Fruit fly (Drosophila melanogaster) whole organism, embryonic: ENCODE measurements around the gene HDAC4.

Experiments
- Adf1 ChIP-seq: fragments of 200-800 bp; sonication (Bioruptor generic); IDR thresholded peaks from 2 replicates; pipeline ENCODE4 v1.3.6; 2022; ENCODE audit warnings: missing biosample characterization, missing genetic modification characterization
- CG10147 ChIP-seq: fragments of 200-800 bp; sonication (Bioruptor generic); optimal IDR thresholded peaks from 2 replicates; lab custom pipeline; 2019; ENCODE audit warnings: missing biosample characterization, mild to moderate bottlenecking, missing genetic modification characterization, moderate library complexity
- CG10321 ChIP-seq: fragments of 200-800 bp; sonication (Bioruptor generic); IDR thresholded peaks from 2 replicates; pipeline ENCODE4 v1.3.6; 2022; ENCODE audit warnings: missing biosample characterization, missing genetic modification characterization
- CG10979 ChIP-seq: fragments of 200-800 bp; sonication (Bioruptor generic); optimal IDR thresholded peaks from 2 replicates; lab custom pipeline; 2018; ENCODE audit warnings: missing biosample characterization, mild to moderate bottlenecking, missing genetic modification characterization, moderate library complexity
- CG11247 ChIP-seq: fragments of 200-800 bp; sonication (Bioruptor generic); IDR thresholded peaks from 2 replicates; pipeline ENCODE4 v1.3.6; 2022; ENCODE audit warnings: missing biosample characterization, missing genetic modification characterization
- CG11695 ChIP-seq: fragments of 200-800 bp; sonication (Bioruptor generic); IDR thresholded peaks from 3 replicates; pipeline ENCODE4 v1.3.6; 2022; ENCODE audit warnings: missing biosample characterization, missing genetic modification characterization
- CG1233 ChIP-seq: fragments of 200-800 bp; sonication (Bioruptor generic); optimal IDR thresholded peaks from 4 replicates; lab custom pipeline; 2018; ENCODE audit warnings: missing biosample characterization, mild to moderate bottlenecking, missing genetic modification characterization
- CG12769 ChIP-seq: fragments of 200-800 bp; sonication (Bioruptor generic); optimal IDR thresholded peaks from 2 replicates; lab custom pipeline; 2019; ENCODE audit warnings: missing biosample characterization, mild to moderate bottlenecking, missing genetic modification characterization, moderate library complexity
- CG13296 ChIP-seq: fragments of 200-800 bp; sonication (Bioruptor generic); optimal IDR thresholded peaks from 3 replicates; lab custom pipeline; 2018; ENCODE audit warnings: missing biosample characterization, mild to moderate bottlenecking, missing genetic modification characterization
- CG13624 ChIP-seq: fragments of 200-800 bp; sonication (Bioruptor generic); optimal IDR thresholded peaks from 2 replicates; lab custom pipeline; 2016; ENCODE audit warnings: missing biosample characterization, missing genetic modification characterization
- CG15073 ChIP-seq: fragments of 200-800 bp; sonication (Bioruptor generic); optimal IDR thresholded peaks from 2 replicates; lab custom pipeline; 2016; ENCODE audit warnings: missing biosample characterization, missing genetic modification characterization
- CG15479 ChIP-seq: fragments of 200-800 bp; sonication (Bioruptor generic); optimal IDR thresholded peaks from 3 replicates; lab custom pipeline; 2019; ENCODE audit warnings: missing biosample characterization, mild to moderate bottlenecking, missing genetic modification characterization, moderate library complexity
- CG1602 ChIP-seq: fragments of 200-800 bp; sonication (Bioruptor generic); optimal IDR thresholded peaks from 3 replicates; lab custom pipeline; 2016; ENCODE audit warnings: missing biosample characterization, missing genetic modification characterization
- CG17829 ChIP-seq: fragments of 200-800 bp; optimal IDR thresholded peaks from 2 replicates; lab custom pipeline; 2019; ENCODE audit warnings: missing biosample characterization, mild to moderate bottlenecking, missing genetic modification characterization, moderate library complexity
- CG1792 ChIP-seq: fragments of 200-800 bp; sonication (Bioruptor generic); optimal IDR thresholded peaks from 2 replicates; lab custom pipeline; 2016; ENCODE audit warnings: missing biosample characterization, missing genetic modification characterization
- CG18599 ChIP-seq: fragments of 200-800 bp; sonication (Bioruptor generic); optimal IDR thresholded peaks from 3 replicates; lab custom pipeline; 2017; ENCODE audit warnings: missing biosample characterization, missing genetic modification characterization, mild to moderate bottlenecking, moderate library complexity, missing genetic modification reagents
- CG2199 ChIP-seq: fragments of 200-800 bp; sonication (Bioruptor generic); IDR thresholded peaks from 3 replicates; pipeline ENCODE4 v1.3.6; 2022; ENCODE audit warnings: missing biosample characterization, missing genetic modification characterization
- CG31388 ChIP-seq: fragments of 200-800 bp; sonication (Bioruptor generic); optimal IDR thresholded peaks from 2 replicates; lab custom pipeline; 2016; ENCODE audit warnings: missing biosample characterization, missing genetic modification characterization
- CG34422 ChIP-seq: fragments of 200-800 bp; sonication (Bioruptor generic); IDR thresholded peaks from 3 replicates; pipeline ENCODE4 v1.3.6; 2022; ENCODE audit warnings: missing biosample characterization, missing genetic modification characterization
- CG6689 ChIP-seq: fragments of 200-800 bp; sonication (Bioruptor generic); IDR thresholded peaks from 2 replicates; pipeline ENCODE4 v1.3.6; 2022; ENCODE audit warnings: missing biosample characterization, missing genetic modification characterization
- CG8359 ChIP-seq: fragments of 200-800 bp; sonication (Bioruptor generic); optimal IDR thresholded peaks from 2 replicates; lab custom pipeline; 2017; ENCODE audit warnings: missing biosample characterization, mild to moderate bottlenecking, missing genetic modification characterization, borderline replicate concordance
- CG8388 ChIP-seq: fragments of 200-800 bp; sonication (Bioruptor generic); optimal IDR thresholded peaks from 2 replicates; lab custom pipeline; 2019; ENCODE audit warnings: missing biosample characterization, mild to moderate bottlenecking, missing genetic modification characterization, moderate library complexity
- CG8944 ChIP-seq: fragments of 200-800 bp; sonication (Bioruptor generic); optimal IDR thresholded peaks from 3 replicates; lab custom pipeline; 2016; ENCODE audit warnings: missing biosample characterization, missing genetic modification characterization
- CG9876 ChIP-seq: fragments of 200-800 bp; sonication (Bioruptor generic); optimal IDR thresholded peaks from 2 replicates; lab custom pipeline; 2016; ENCODE audit warnings: missing biosample characterization, missing genetic modification characterization
- Deaf1 ChIP-seq: fragments of 200-800 bp; optimal IDR thresholded peaks from 3 replicates; lab custom pipeline; 2019; ENCODE audit warnings: missing biosample characterization, mild to moderate bottlenecking, missing genetic modification characterization, moderate library complexity
- Dip2 ChIP-seq: fragments of 200-800 bp; sonication (Bioruptor generic); IDR thresholded peaks from 2 replicates; pipeline ENCODE4 v1.3.6; 2022; ENCODE audit warnings: missing biosample characterization, missing genetic modification characterization
- GATAe ChIP-seq: fragments of 200-800 bp; sonication (Bioruptor generic); conservative IDR thresholded peaks from 2 replicates; pipeline ENCODE4 v1.3.6; 2022; ENCODE audit warnings: missing biosample characterization, missing genetic modification characterization
- Jarid2 ChIP-seq: fragments of 200-800 bp; sonication (Bioruptor generic); optimal IDR thresholded peaks from 3 replicates; lab custom pipeline; 2017; ENCODE audit warnings: mild to moderate bottlenecking, missing biosample characterization, missing genetic modification reagents, missing genetic modification characterization
- MBD-R2 ChIP-seq: fragments of 200-800 bp; sonication (Bioruptor generic); IDR thresholded peaks from 2 replicates; pipeline ENCODE4 v1.3.6; 2022; ENCODE audit warnings: missing biosample characterization, missing genetic modification characterization
- Max ChIP-seq: fragments of 200-800 bp; sonication (Bioruptor generic); optimal IDR thresholded peaks from 2 replicates; lab custom pipeline; 2016; ENCODE audit warnings: missing biosample characterization, mild to moderate bottlenecking, missing genetic modification characterization
- NK7.1 ChIP-seq: fragments of 200-800 bp; sonication (Bioruptor generic); optimal IDR thresholded peaks from 3 replicates; lab custom pipeline; 2016; ENCODE audit warnings: missing biosample characterization, missing genetic modification characterization
- az2 ChIP-seq: fragments of 200-800 bp; sonication (Bioruptor generic); optimal IDR thresholded peaks from 3 replicates; lab custom pipeline; 2016; ENCODE audit warnings: missing biosample characterization, missing genetic modification characterization
- cad ChIP-seq: fragments of >200 bp; optimal IDR thresholded peaks from 2 replicates; lab custom pipeline; 2017; ENCODE audit warnings: missing biosample characterization, missing genetic modification characterization
- cas ChIP-seq: fragments of 200-800 bp; sonication (Bioruptor generic); IDR thresholded peaks from 2 replicates; pipeline ENCODE4 v1.3.6; 2022; ENCODE audit warnings: missing biosample characterization, missing genetic modification characterization
- chm ChIP-seq: fragments of 200-800 bp; sonication (Bioruptor generic); IDR thresholded peaks from 2 replicates; pipeline ENCODE4 v1.3.6; 2022; ENCODE audit warnings: missing biosample characterization, missing genetic modification characterization
- gsb-n ChIP-seq: fragments of 200-800 bp; sonication (Bioruptor generic); optimal IDR thresholded peaks from 3 replicates; lab custom pipeline; 2018; ENCODE audit warnings: missing biosample characterization, mild to moderate bottlenecking, missing genetic modification characterization
- hbn ChIP-seq: fragments of 200-800 bp; sonication (Bioruptor generic); IDR thresholded peaks from 2 replicates; pipeline ENCODE4 v1.3.6; 2022; ENCODE audit warnings: missing biosample characterization, missing genetic modification characterization; ENCODE audit not compliant: partially characterized antibody
- insv ChIP-seq, 2 experiments: fragments of 200-800 bp; sonication (Bioruptor generic); optimal IDR thresholded peaks; 3 replicates each; lab custom pipeline; 2016 to 2018; ENCODE audit warnings: missing biosample characterization in 2 of 2, missing genetic modification characterization in 2 of 2
- kah ChIP-seq: fragments of 200-800 bp; sonication (Bioruptor generic); optimal IDR thresholded peaks from 2 replicates; lab custom pipeline; 2018; ENCODE audit warnings: missing biosample characterization, mild to moderate bottlenecking, missing genetic modification characterization
- klu ChIP-seq: fragments of 200-800 bp; sonication (Bioruptor generic); IDR thresholded peaks from 2 replicates; pipeline ENCODE4 v1.3.6; 2022; ENCODE audit warnings: missing biosample characterization, missing genetic modification characterization
- lbe ChIP-seq: fragments of 200-800 bp; sonication (Bioruptor generic); optimal IDR thresholded peaks from 2 replicates; lab custom pipeline; 2016; ENCODE audit warnings: missing biosample characterization, mild to moderate bottlenecking, missing genetic modification characterization
- nmo ChIP-seq: fragments of 200-800 bp; sonication (Bioruptor generic); optimal IDR thresholded peaks from 2 replicates; lab custom pipeline; 2018; ENCODE audit warnings: missing biosample characterization, mild to moderate bottlenecking, missing genetic modification characterization, moderate library complexity
- otp ChIP-seq: fragments of 200-800 bp; sonication (Bioruptor generic); IDR thresholded peaks from 3 replicates; pipeline ENCODE4, ENCODE4 v1.3.6; 2022; ENCODE audit warnings: missing biosample characterization, missing genetic modification characterization
- peb ChIP-seq: fragments of 200-800 bp; sonication (Bioruptor generic); IDR thresholded peaks from 2 replicates; pipeline ENCODE4 v1.3.6; 2022; ENCODE audit warnings: missing biosample characterization, missing genetic modification characterization
- pfk ChIP-seq: fragments of 200-800 bp; sonication (Bioruptor generic); optimal IDR thresholded peaks from 2 replicates; lab custom pipeline; 2018; ENCODE audit warnings: missing biosample characterization, mild to moderate bottlenecking, missing genetic modification characterization, moderate library complexity
- pnt ChIP-seq: fragments of 200-800 bp; sonication (Bioruptor generic); optimal IDR thresholded peaks from 3 replicates; lab custom pipeline; 2016; ENCODE audit warnings: missing biosample characterization, missing genetic modification characterization
- pzg ChIP-seq: fragments of 200-800 bp; sonication (Bioruptor generic); optimal IDR thresholded peaks from 3 replicates; lab custom pipeline; 2018; ENCODE audit warnings: missing biosample characterization, mild to moderate bottlenecking, missing genetic modification characterization, moderate library complexity
- sima ChIP-seq: fragments of 200-800 bp; sonication (Bioruptor generic); optimal IDR thresholded peaks from 2 replicates; lab custom pipeline; 2016; ENCODE audit warnings: missing biosample characterization, missing genetic modification characterization
- ssp ChIP-seq: fragments of 200-800 bp; sonication (Bioruptor generic); IDR thresholded peaks from 2 replicates; pipeline ENCODE4 v1.3.6; 2022; ENCODE audit warnings: missing biosample characterization, missing genetic modification characterization
- yki ChIP-seq: fragments of >200 bp; optimal IDR thresholded peaks from 3 replicates; lab custom pipeline; 2018
- z ChIP-seq: fragments of 200-800 bp; sonication (Bioruptor generic); IDR thresholded peaks from 3 replicates; pipeline ENCODE4 v1.3.6; 2022; ENCODE audit warnings: missing biosample characterization, missing genetic modification characterization

HDAC4 gene

DNA sequence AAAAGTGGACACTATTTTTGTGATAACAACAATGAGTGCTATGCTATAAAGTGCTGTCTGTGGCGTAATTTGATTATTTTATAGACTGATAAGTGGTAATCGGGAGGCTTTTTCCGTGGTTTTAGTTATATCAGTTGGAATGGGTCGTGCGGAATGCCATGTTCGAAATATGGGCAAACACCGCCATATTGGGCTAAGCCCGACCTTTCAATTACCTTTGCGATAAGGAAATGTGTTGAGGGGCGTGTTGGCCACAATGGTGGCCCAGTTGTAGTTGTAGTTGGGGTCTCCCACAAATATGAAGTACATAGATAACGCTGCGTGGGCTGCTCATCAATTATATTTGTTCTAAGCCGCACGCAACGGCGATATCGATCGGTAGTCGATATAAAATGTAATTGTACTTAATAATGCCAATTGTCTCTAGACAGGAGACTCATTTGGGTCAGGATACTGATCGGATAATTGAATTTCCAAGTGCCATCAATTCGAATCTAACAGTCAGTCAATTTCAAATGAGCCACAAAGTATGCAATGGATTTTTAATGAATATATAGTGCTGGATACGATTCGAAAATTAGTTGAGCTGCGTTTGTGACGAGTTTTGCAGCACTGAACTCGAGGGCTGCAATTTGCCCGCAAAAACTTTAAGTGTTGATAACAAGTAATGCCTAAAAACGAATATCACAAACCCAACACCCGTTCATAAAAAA, 49.2 kb upstream of the HDAC4 start (continued):
- TF ChIP-seq sima (GFP tag; lab: Kevin White, UChicago), result no peak
- TF ChIP-seq CG8388 (GFP tag; lab: Kevin White, UChicago), result no peak
- peak; percentile 27; the same call in 1 of the 2 replicates for TF ChIP-seq chm (GFP tag; lab: Robert Waterston, UW)
- no peak for TF ChIP-seq Adf1 (GFP tag; lab: Robert Waterston, UW)
- TF ChIP-seq CG2199 (GFP tag; lab: Robert Waterston, UW), result no peak
- no peak for TF ChIP-seq CG15073 (GFP tag; lab: Kevin White, UChicago)
- no peak for TF ChIP-seq CG1602
- TF ChIP-seq Max (GFP tag; lab: Kevin White, UChicago), result peak; percentile 29
- no peak for TF ChIP-seq CG11695 (GFP tag; lab: Robert Waterston, UW)
- no peak for TF ChIP-seq kah (GFP tag; lab: Kevin White, UChicago)
- TF ChIP-seq MBD-R2 (GFP tag; lab: Robert Waterston, UW), result no peak; the same call in 1 of the 2 replicates
- no peak for TF ChIP-seq yki (lab: Kevin White, UChicago)
- no peak for TF ChIP-seq pfk
- TF ChIP-seq Deaf1 (tag; lab: Kevin White, UChicago), result no peak
- TF ChIP-seq CG18599 (GFP tag; lab: Kevin White, UChicago), result peak; percentile 36
- no peak for TF ChIP-seq hbn
- no peak for TF ChIP-seq cad
- peak; percentile 30 for TF ChIP-seq CG8944 (GFP tag; lab: Kevin White, UChicago)
- peak; percentile 5 for TF ChIP-seq CG10979 (tag; lab: Kevin White, UChicago)
- TF ChIP-seq CG15479 (GFP tag; lab: Kevin White, UChicago), result no peak
- TF ChIP-seq ssp (GFP tag; lab: Robert Waterston, UW), result no peak
- peak; percentile 9; the same call in 1 of the 2 replicates for TF ChIP-seq GATAe (GFP tag; lab: Robert Waterston, UW)
- TF ChIP-seq az2, result no peak
- TF ChIP-seq CG17829, result peak; percentile 15
- no peak for TF ChIP-seq Jarid2
- no peak for TF ChIP-seq CG10321 (GFP tag; lab: Robert Waterston, UW)
- TF ChIP-seq Dip2 (GFP tag; lab: Robert Waterston, UW), result no peak
- no peak for TF ChIP-seq peb (GFP tag; lab: Robert Waterston, UW)
- TF ChIP-seq lbe (GFP tag; lab: Kevin White, UChicago), result peak; percentile 53
- no peak for TF ChIP-seq CG13296 (GFP tag; lab: Kevin White, UChicago)
- peak; percentile 59 for TF ChIP-seq CG12769 (tag; lab: Kevin White, UChicago)
- no peak for TF ChIP-seq CG1233 (GFP tag; lab: Kevin White, UChicago)
- TF ChIP-seq pzg, result peak; percentile 81
- TF ChIP-seq CG13624, result peak; percentile 62
- no peak for TF ChIP-seq otp (GFP tag; lab: Robert Waterston, UW)
- no peak for TF ChIP-seq CG10147 (GFP tag; lab: Kevin White, UChicago)
- TF ChIP-seq pnt (GFP tag; lab: Kevin White, UChicago), result no peak
- peak in 1 of 2 experiments; percentile 4 for TF ChIP-seq insv (GFP tag; optimal IDR thresholded peaks at IDR 0.05; lab: Kevin White, UChicago)
- no peak for TF ChIP-seq cas (GFP tag; lab: Robert Waterston, UW)
- TF ChIP-seq z (GFP tag; lab: Robert Waterston, UW), result no peak
- no peak for TF ChIP-seq CG8359 (GFP tag; lab: Kevin White, UChicago)
- no peak for TF ChIP-seq CG34422
- no peak for TF ChIP-seq CG1792
- TF ChIP-seq NK7.1 (GFP tag; lab: Kevin White, UChicago), result no peak
- no peak for TF ChIP-seq CG9876 (GFP tag; lab: Kevin White, UChicago)
- no peak for TF ChIP-seq CG6689 (GFP tag; lab: Robert Waterston, UW)
- TF ChIP-seq nmo, result peak; percentile 2
- no peak for TF ChIP-seq klu (GFP tag; lab: Robert Waterston, UW)
- no peak for TF ChIP-seq gsb-n (tag; lab: Kevin White, UChicago)
- no peak for TF ChIP-seq CG31388 (GFP tag; lab: Kevin White, UChicago)
- TF ChIP-seq CG11247 (GFP tag; lab: Robert Waterston, UW), result peak; percentile 52; the same call in 1 of the 2 replicates
